Worm (Caenorhabditis elegans) whole organism, L2 larva: Measurements from ENCODE around the gene ani-2.

Experiments
- C34F6.9 ChIP-seq: fragments of 150-350 bp; optimal IDR thresholded peaks from 2 replicates; lab custom pipeline; 2014; ENCODE audit warnings: missing biosample characterization, missing genetic modification characterization
- F13H6.1 ChIP-seq: sonication (generic microtip); optimal IDR thresholded peaks from 2 replicates; lab custom pipeline; 2016; ENCODE audit warnings: missing genetic modification characterization, missing compliant biosample characterization
- Y55F3AM.14 ChIP-seq: fragments of 200-800 bp; sonication (Bioruptor generic); optimal IDR thresholded peaks from 2 replicates; lab custom pipeline; 2018; ENCODE audit warnings: mild to moderate bottlenecking, missing genetic modification characterization, missing compliant biosample characterization
- ZK546.5 ChIP-seq: sonication (generic microtip); optimal IDR thresholded peaks from 2 replicates; lab custom pipeline; 2017; ENCODE audit warnings: missing biosample characterization, missing genetic modification characterization
- alr-1 ChIP-seq: fragments of 150-350 bp; optimal IDR thresholded peaks from 2 replicates; lab custom pipeline; 2014; ENCODE audit warnings: missing biosample characterization, missing genetic modification characterization
- aly-2 ChIP-seq: fragments of 150-350 bp; optimal IDR thresholded peaks from 2 replicates; lab custom pipeline; 2014; ENCODE audit warnings: missing biosample characterization, missing genetic modification characterization
- ama-1 ChIP-seq: fragments of 150-350 bp; optimal IDR thresholded peaks from 2 replicates; lab custom pipeline; 2018; ENCODE audit warnings: inconsistent platforms
- blmp-1 ChIP-seq: sonication (generic microtip); optimal IDR thresholded peaks from 2 replicates; lab custom pipeline; 2017; ENCODE audit warnings: missing genetic modification characterization, mild to moderate bottlenecking, missing compliant biosample characterization, antibody characterized with exemption, moderate library complexity; ENCODE audit not compliant: insufficient read depth
- ceh-16 ChIP-seq: fragments of 150-350 bp; optimal IDR thresholded peaks from 2 replicates; lab custom pipeline; 2014; ENCODE audit warnings: missing biosample characterization, missing genetic modification characterization
- ceh-82 ChIP-seq: fragments of 150-350 bp; optimal IDR thresholded peaks from 2 replicates; lab custom pipeline; 2014; ENCODE audit warnings: missing biosample characterization, missing genetic modification characterization
- crh-2 ChIP-seq: sonication (generic microtip); optimal IDR thresholded peaks from 2 replicates; lab custom pipeline; 2017; ENCODE audit warnings: missing biosample characterization, missing genetic modification characterization
- dmd-4 ChIP-seq: sonication (generic microtip); optimal IDR thresholded peaks from 2 replicates; lab custom pipeline; 2017; ENCODE audit warnings: missing biosample characterization, missing genetic modification characterization
- elt-1 ChIP-seq: fragments of 150-350 bp; optimal IDR thresholded peaks from 2 replicates; lab custom pipeline; 2014; ENCODE audit warnings: missing biosample characterization, missing genetic modification characterization
- elt-3 ChIP-seq: sonication (generic microtip); optimal IDR thresholded peaks from 2 replicates; lab custom pipeline; 2017; ENCODE audit warnings: missing biosample characterization, missing genetic modification characterization
- fos-1 ChIP-seq: fragments of 150-350 bp; optimal IDR thresholded peaks from 2 replicates; lab custom pipeline; 2014; ENCODE audit warnings: missing biosample characterization, missing genetic modification characterization
- gmeb-1 ChIP-seq: fragments of 150-350 bp; optimal IDR thresholded peaks from 2 replicates; lab custom pipeline; 2014; ENCODE audit warnings: missing biosample characterization, missing genetic modification characterization
- lin-11 ChIP-seq: fragments of 150-350 bp; sonication (generic microtip); optimal IDR thresholded peaks from 2 replicates; lab custom pipeline; 2014; ENCODE audit warnings: missing biosample characterization, missing genetic modification characterization, inconsistent platforms, mixed read lengths
- lin-13 ChIP-seq: fragments of 150-350 bp; optimal IDR thresholded peaks from 2 replicates; lab custom pipeline; 2014; ENCODE audit warnings: missing biosample characterization, missing genetic modification reagents, missing genetic modification characterization
- lin-39 ChIP-seq: fragments of 150-350 bp; optimal IDR thresholded peaks from 2 replicates; lab custom pipeline; 2014; ENCODE audit warnings: missing biosample characterization, missing genetic modification reagents, missing genetic modification characterization
- lsy-2 ChIP-seq, 2 experiments: fragments of 150-350 bp in 1 of 2; sonication (generic microtip) in 1 of 2; optimal IDR thresholded peaks; 2 replicates each; lab custom pipeline; 2014 to 2017; ENCODE audit warnings: missing biosample characterization in 2 of 2, missing genetic modification characterization in 2 of 2
- mdl-1 ChIP-seq, 2 experiments: fragments of 150-350 bp in 1 of 2; sonication (generic microtip) in 1 of 2; optimal IDR thresholded peaks; 2 replicates each; lab custom pipeline; 2017; ENCODE audit warnings: missing biosample characterization in 2 of 2, missing genetic modification characterization in 2 of 2
- nhr-10 ChIP-seq: sonication (generic microtip); optimal IDR thresholded peaks from 2 replicates; lab custom pipeline; 2017; ENCODE audit warnings: missing biosample characterization, missing genetic modification characterization
- nhr-12 ChIP-seq: fragments of 150-350 bp; optimal IDR thresholded peaks from 2 replicates; lab custom pipeline; 2014; ENCODE audit warnings: missing biosample characterization, missing genetic modification characterization
- nhr-129 ChIP-seq: fragments of 150-350 bp; optimal IDR thresholded peaks from 2 replicates; lab custom pipeline; 2014; ENCODE audit warnings: missing biosample characterization, missing genetic modification characterization
- nhr-21 ChIP-seq: fragments of 150-350 bp; optimal IDR thresholded peaks from 2 replicates; lab custom pipeline; 2014; ENCODE audit warnings: missing biosample characterization, missing genetic modification characterization
- nhr-23 ChIP-seq: fragments of 150-350 bp; optimal IDR thresholded peaks from 2 replicates; lab custom pipeline; 2014; ENCODE audit warnings: missing biosample characterization, missing genetic modification reagents, missing genetic modification characterization
- nhr-237 ChIP-seq: fragments of 150-350 bp; optimal IDR thresholded peaks from 2 replicates; lab custom pipeline; 2014; ENCODE audit warnings: missing biosample characterization, missing genetic modification characterization
- nhr-6 ChIP-seq: fragments of 150-350 bp; optimal IDR thresholded peaks from 2 replicates; lab custom pipeline; 2014; ENCODE audit warnings: missing biosample characterization, missing genetic modification characterization
- nhr-77 ChIP-seq: fragments of 150-350 bp; optimal IDR thresholded peaks from 2 replicates; lab custom pipeline; 2014; ENCODE audit warnings: missing biosample characterization, missing genetic modification characterization
- peb-1 ChIP-seq: fragments of 150-350 bp; optimal IDR thresholded peaks from 2 replicates; lab custom pipeline; 2014; ENCODE audit warnings: missing biosample characterization, missing genetic modification characterization
- sem-4 ChIP-seq: fragments of 150-350 bp; optimal IDR thresholded peaks from 2 replicates; lab custom pipeline; 2014; ENCODE audit warnings: missing biosample characterization, missing genetic modification reagents, missing genetic modification characterization
- skn-1 ChIP-seq: sonication (generic microtip); optimal IDR thresholded peaks from 2 replicates; lab custom pipeline; 2017; ENCODE audit warnings: missing biosample characterization, missing genetic modification characterization
- sma-3 ChIP-seq: sonication (generic microtip); optimal IDR thresholded peaks from 2 replicates; lab custom pipeline; 2016; ENCODE audit warnings: missing genetic modification reagents, missing genetic modification characterization, missing compliant biosample characterization
- unc-62 ChIP-seq: fragments of 150-350 bp; optimal IDR thresholded peaks from 2 replicates; lab custom pipeline; 2014; ENCODE audit warnings: missing biosample characterization, missing genetic modification reagents, missing genetic modification characterization
- zag-1 ChIP-seq: fragments of 150-350 bp; optimal IDR thresholded peaks from 2 replicates; lab custom pipeline; 2014; ENCODE audit warnings: missing biosample characterization, missing genetic modification characterization
- ztf-1 ChIP-seq: fragments of 200-800 bp; sonication (Bioruptor generic); conservative IDR thresholded peaks from 2 replicates; pipeline ENCODE4 v1.3.6; 2022; ENCODE audit warnings: missing genetic modification characterization, missing compliant biosample characterization
- ztf-11 ChIP-seq: sonication (generic microtip); optimal IDR thresholded peaks from 2 replicates; lab custom pipeline; 2017; ENCODE audit warnings: missing biosample characterization, missing genetic modification characterization
- ztf-4 ChIP-seq: fragments of 150-350 bp; optimal IDR thresholded peaks from 2 replicates; lab custom pipeline; 2014; ENCODE audit warnings: missing biosample characterization, missing genetic modification characterization

The ani-2 gene

ce11 chrII:6376693-6377092 lies 11.5 kb upstream of the ani-2 start:
- TF ChIP-seq lin-13 (GFP tag; lab: Kevin White, UChicago) (no peak), zag-1 (no peak), dmd-4 (tag; lab: Kevin White, UChicago) (no peak), nhr-237 (tag; lab: Kevin White, UChicago) (no peak), skn-1 (tag; lab: Kevin White, UChicago) (no peak), unc-62 (GFP tag; lab: Kevin White, UChicago) (no peak), sem-4 (tag; lab: Kevin White, UChicago) (no peak)

ce11 chrII:6374646-6375045 lies 9.5 kb upstream of the ani-2 start:
- peak in 1 of 2 experiments; percentile 13 for TF ChIP-seq lsy-2 (tag; optimal IDR thresholded peaks at IDR 0.05; lab: Kevin White, UChicago)
- no peak for TF ChIP-seq ceh-16 (tag; lab: Kevin White, UChicago)
- TF ChIP-seq nhr-129: peak; percentile 24
- no peak for TF ChIP-seq elt-3
- no peak for TF ChIP-seq ztf-1 (GFP tag; lab: Robert Waterston, UW)
- no peak for TF ChIP-seq nhr-10 (tag; lab: Kevin White, UChicago)
- no peak for TF ChIP-seq blmp-1 (tag; lab: Kevin White, UChicago)
- TF ChIP-seq ztf-11 (tag; lab: Kevin White, UChicago): no peak
- TF ChIP-seq fos-1 (tag; lab: Kevin White, UChicago): peak; percentile 43
- peak; percentile 40 for TF ChIP-seq ama-1 (lab: Kevin White, UChicago)
- TF ChIP-seq lin-13 (GFP tag; lab: Kevin White, UChicago): no peak
- TF ChIP-seq crh-2 (tag; lab: Kevin White, UChicago): peak; percentile 40
- no peak for TF ChIP-seq nhr-237 (tag; lab: Kevin White, UChicago)
- TF ChIP-seq nhr-23: no peak
- peak; percentile 18 for TF ChIP-seq gmeb-1
- no peak for TF ChIP-seq mdl-1 (tag; optimal IDR thresholded peaks at IDR 0.05; lab: Kevin White, UChicago)
- TF ChIP-seq nhr-12: no peak

DNA sequence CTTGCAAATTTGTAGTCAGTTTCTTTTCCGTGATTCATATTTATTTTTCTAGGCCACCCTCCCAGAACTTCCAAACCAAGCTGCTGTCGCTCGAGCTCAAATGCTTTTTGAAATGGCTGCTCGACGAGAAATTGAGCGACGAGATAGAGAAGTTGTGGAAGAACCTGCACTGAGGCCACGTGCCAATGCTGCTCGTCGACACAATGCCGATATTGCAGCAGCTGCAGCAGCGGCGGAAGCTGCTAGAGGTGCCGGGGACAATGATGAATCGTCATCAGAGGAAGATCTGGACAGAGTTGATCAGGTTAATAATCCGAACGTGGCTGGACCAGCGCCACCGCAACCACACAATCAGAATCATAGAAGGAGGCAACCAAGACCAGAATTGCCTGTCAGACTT lies 8.2 kb upstream of the ani-2 start:
- TF ChIP-seq F13H6.1 (tag; lab: Kevin White, UChicago) (no peak), fos-1 (tag; lab: Kevin White, UChicago) (no peak), lsy-2 (tag; optimal IDR thresholded peaks at IDR 0.05; lab: Kevin White, UChicago) (no peak), C34F6.9 (tag; lab: Kevin White, UChicago) (no peak), sma-3 (GFP tag; lab: Kevin White, UChicago) (no peak), aly-2 (tag; lab: Kevin White, UChicago) (no peak), nhr-21 (tag; lab: Kevin White, UChicago) (no peak), elt-1 (no peak), nhr-77 (tag; lab: Kevin White, UChicago) (no peak), ztf-4 (tag; lab: Kevin White, UChicago) (no peak), alr-1 (tag; lab: Kevin White, UChicago) (no peak), lin-11 (tag; lab: Kevin White, UChicago) (no peak), nhr-237 (tag; lab: Kevin White, UChicago) (no peak), ama-1 (lab: Kevin White, UChicago) (no peak), nhr-6 (tag; lab: Kevin White, UChicago) (no peak)
- TF ChIP-seq, all 48 proteins: peak for 0

DNA sequence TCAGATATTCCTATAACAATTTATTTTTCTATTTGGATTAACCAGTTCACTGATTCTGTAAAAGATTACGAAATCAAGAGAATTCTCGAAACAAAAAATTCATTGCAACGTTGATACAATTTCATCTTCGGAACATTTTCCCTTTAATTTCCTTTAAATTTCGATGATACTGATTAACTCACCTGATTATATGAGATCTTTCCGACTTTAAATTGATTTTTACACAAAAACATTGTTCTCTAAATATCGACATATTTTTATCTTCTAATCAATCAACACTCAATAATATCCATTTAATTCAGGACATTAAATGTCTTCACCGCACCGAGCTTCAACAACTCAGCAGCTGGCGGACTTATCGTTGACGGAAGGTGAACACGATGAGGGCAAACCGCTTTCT lies 5.8 kb upstream of the ani-2 start, which contains the start of gene lin-23:
lin-23 (plus strand) TSS at position 301 of the 400 bp plus-strand sequence.
- TF ChIP-seq dmd-4 (tag; lab: Kevin White, UChicago) (no peak), lin-13 (GFP tag; lab: Kevin White, UChicago) (no peak), crh-2 (tag; lab: Kevin White, UChicago) (no peak), ceh-82 (tag; lab: Kevin White, UChicago) (no peak), lin-39 (tag; lab: Kevin White, UChicago) (no peak), peb-1 (tag; lab: Kevin White, UChicago) (no peak), mdl-1 (tag; optimal IDR thresholded peaks at IDR 0.05; lab: Kevin White, UChicago) (no peak), Y55F3AM.14 (no peak), nhr-23 (no peak), F13H6.1 (tag; lab: Kevin White, UChicago) (no peak), ZK546.5 (tag; lab: Kevin White, UChicago) (no peak), nhr-237 (tag; lab: Kevin White, UChicago) (no peak)
